Worm (Caenorhabditis elegans): ENCODE data around the gene F13B6.1.

ce11 chrIV:7506711-7507110, 50.4 kb downstream of the F13B6.1 start:
- TF ChIP-seq B0310.2 (tag; optimal IDR thresholded peaks at IDR 0.05) (no peak), ceh-13 (GFP tag; optimal IDR thresholded peaks at IDR 0.05) (no peak), scrt-1 (GFP tag; IDR thresholded peaks at IDR 0.05) (no peak), ama-1 (optimal IDR thresholded peaks at IDR 0.05) (no peak), tbx-37 (GFP tag; conservative IDR thresholded peaks at IDR 0.05) (no peak), sea-1 (GFP tag; conservative IDR thresholded peaks at IDR 0.05) (no peak), pes-1 (GFP tag; IDR thresholded peaks at IDR 0.05) (no peak), ceh-36 (tag; optimal IDR thresholded peaks at IDR 0.05) (no peak), F13C5.2 (tag; optimal IDR thresholded peaks at IDR 0.05) (no peak), flt-1 (GFP tag; IDR thresholded peaks at IDR 0.05) (no peak), ets-7 (tag; optimal IDR thresholded peaks at IDR 0.05) (no peak)

Measured in whole organism, early embryonic.